Fruit fly (Drosophila melanogaster): Measurements from ENCODE around the gene PpD3.

PpD3 gene

DNA sequence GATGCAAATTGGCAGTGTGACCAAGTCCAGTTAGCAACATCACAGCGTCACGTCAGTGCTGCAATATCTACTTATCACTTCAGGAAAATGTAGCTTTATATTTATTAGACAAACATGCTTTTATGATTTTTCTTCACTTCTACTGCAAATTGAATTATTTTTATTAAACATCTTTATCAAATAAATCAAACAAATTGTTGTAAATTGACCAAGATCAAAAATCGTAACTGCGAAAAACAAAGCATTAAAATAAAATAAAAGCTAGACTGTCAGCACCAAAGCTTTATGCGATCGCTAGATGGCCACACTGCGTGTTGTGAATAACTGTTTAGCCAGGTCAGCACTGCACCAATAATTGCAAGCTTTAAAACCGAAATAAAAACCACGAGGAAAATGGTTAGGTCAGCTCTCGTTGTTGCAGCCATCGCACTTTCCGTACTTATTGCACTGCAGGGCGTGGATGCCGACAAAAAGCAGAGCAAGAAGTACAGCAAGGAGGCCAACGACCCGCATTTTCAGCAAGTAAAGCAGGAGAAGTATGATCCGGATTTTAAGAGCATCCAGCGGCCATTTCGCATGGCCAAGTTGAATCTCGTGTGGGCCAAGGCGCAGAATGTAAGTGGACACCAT lies 43.6 kb downstream of the PpD3 start, which contains the start of the genes CG12945 and CG8507:
Gene CG12945, minus strand, starts transcription at position 45 of the 630 bp plus-strand sequence.
Gene CG8507, plus strand, starts transcription at position 307 of the 630 bp plus-strand sequence.
- TF ChIP-seq CG1233 (GFP tag; optimal IDR thresholded peaks at IDR 0.05) (no peak), gce (GFP tag; IDR thresholded peaks at IDR 0.05) (no peak), CG1602 (GFP tag; optimal IDR thresholded peaks at IDR 0.05) (no peak), crol (GFP tag; IDR thresholded peaks at IDR 0.05) (no peak), Dbx (GFP tag; IDR thresholded peaks at IDR 0.05) (0 out of 3 replicates have a peak, but pooled peaks have one; percentile 18), Jarid2 (GFP tag; optimal IDR thresholded peaks at IDR 0.05) (no peak), esg (GFP tag; conservative IDR thresholded peaks at IDR 0.05) (no peak; the same call in 1 of the 2 replicates), CG12219 (GFP tag; optimal IDR thresholded peaks at IDR 0.05) (no peak), CG34224 (GFP tag; IDR thresholded peaks at IDR 0.05; ENCODE audit: partially characterized antibody) (no peak), seq (GFP tag; IDR thresholded peaks at IDR 0.05) (no peak), tna (GFP tag; IDR thresholded peaks at IDR 0.05; ENCODE audit: partially characterized antibody) (no peak), hbn (GFP tag; IDR thresholded peaks at IDR 0.05; ENCODE audit: partially characterized antibody) (no peak), Sin3A (optimal IDR thresholded peaks at IDR 0.05) (peak; percentile 85), wdn (GFP tag; IDR thresholded peaks at IDR 0.05) (no peak), tio (GFP tag; optimal IDR thresholded peaks at IDR 0.05) (no peak), CG8388 (GFP tag; optimal IDR thresholded peaks at IDR 0.05) (no peak), Adf1 (GFP tag; IDR thresholded peaks at IDR 0.05) (no peak), CG8290 (GFP tag; optimal IDR thresholded peaks at IDR 0.05) (peak; percentile 45), CG8290 (tag; optimal IDR thresholded peaks at IDR 0.05) (no peak), Myb (GFP tag; optimal IDR thresholded peaks at IDR 0.05) (peak; percentile 72), CG3995 (GFP tag; optimal IDR thresholded peaks at IDR 0.05) (peak; percentile 88), NK7.1 (GFP tag; optimal IDR thresholded peaks at IDR 0.05) (no peak), Scr (GFP tag; IDR thresholded peaks at IDR 0.05; ENCODE audit: partially characterized antibody) (no peak), CG15011 (GFP tag; optimal IDR thresholded peaks at IDR 0.05) (no peak), CG12769 (tag; optimal IDR thresholded peaks at IDR 0.05) (no peak), B-H1 (GFP tag; IDR thresholded peaks at IDR 0.05) (no peak), CG3065 (GFP tag; optimal IDR thresholded peaks at IDR 0.05) (no peak), CG32772 (GFP tag; IDR thresholded peaks at IDR 0.05) (no peak), CG4360 (GFP tag; IDR thresholded peaks at IDR 0.05) (no peak), fru (optimal IDR thresholded peaks at IDR 0.05) (no peak), HLH54F (GFP tag; optimal IDR thresholded peaks at IDR 0.05) (peak; percentile 33), CG11504 (tag; optimal IDR thresholded peaks at IDR 0.05) (no peak), CG16813 (GFP tag; IDR thresholded peaks at IDR 0.05; ENCODE audit: partially characterized antibody) (no peak), CG14050 (GFP tag; IDR thresholded peaks at IDR 0.05) (no peak), dati (GFP tag; IDR thresholded peaks at IDR 0.05) (no peak), CG3726 (GFP tag; IDR thresholded peaks at IDR 0.05) (no peak), pros (GFP tag; optimal IDR thresholded peaks at IDR 0.05) (no peak), Spps (tag; optimal IDR thresholded peaks at IDR 0.05) (no peak), klu (GFP tag; IDR thresholded peaks at IDR 0.05) (no peak), Dip2 (GFP tag; IDR thresholded peaks at IDR 0.05) (no peak), CrebB (tag; optimal IDR thresholded peaks at IDR 0.05) (no peak), Bgb (GFP tag; IDR thresholded peaks at IDR 0.05; ENCODE audit: partially characterized antibody) (no peak), CG4820 (GFP tag; optimal IDR thresholded peaks at IDR 0.05) (peak; percentile 39), Blimp-1 (GFP tag; optimal IDR thresholded peaks at IDR 0.05) (peak; percentile 28), abd-A (tag; optimal IDR thresholded peaks at IDR 0.05) (no peak), CG12104 (GFP tag; optimal IDR thresholded peaks at IDR 0.05) (no peak), CG11695 (GFP tag; IDR thresholded peaks at IDR 0.05) (no peak), Bteb2 (GFP tag; optimal IDR thresholded peaks at IDR 0.05) (no peak), dan (GFP tag; IDR thresholded peaks at IDR 0.05) (no peak), CG12659 (GFP tag; optimal IDR thresholded peaks at IDR 0.05) (peak; percentile 68), chn (GFP tag; optimal IDR thresholded peaks at IDR 0.05) (peak; percentile 41), MESR4 (GFP tag; optimal IDR thresholded peaks at IDR 0.05) (no peak)

Data from whole organism, embryonic.